Worm (Caenorhabditis elegans) whole organism, early embryonic: ENCODE measurements around the gene str-260.

Experiments
- F13C5.2 ChIP-seq: sonication (generic microtip); optimal IDR thresholded peaks from 2 replicates; lab custom pipeline; 2017; ENCODE audit warnings: mild to moderate bottlenecking, missing genetic modification characterization, inconsistent platforms, missing compliant biosample characterization
- aly-1 ChIP-seq: sonication (generic microtip); optimal IDR thresholded peaks from 2 replicates; lab custom pipeline; 2016; ENCODE audit warnings: missing genetic modification characterization, missing compliant biosample characterization
- ama-1 ChIP-seq: fragments of 150-350 bp; optimal IDR thresholded peaks from 2 replicates; lab custom pipeline; 2014
- ceh-36 ChIP-seq: sonication (generic microtip); optimal IDR thresholded peaks from 2 replicates; lab custom pipeline; 2016; ENCODE audit warnings: missing genetic modification characterization, inconsistent platforms, missing compliant biosample characterization
- ets-7 ChIP-seq: sonication (generic microtip); optimal IDR thresholded peaks from 2 replicates; lab custom pipeline; 2016; ENCODE audit warnings: missing genotype, missing genetic modification characterization, missing compliant biosample characterization
- flt-1 ChIP-seq: fragments of 200-800 bp; sonication (Bioruptor generic); IDR thresholded peaks from 2 replicates; pipeline ENCODE4 v1.3.6; 2022; ENCODE audit warnings: missing genetic modification characterization, missing compliant biosample characterization
- hmg-4 ChIP-seq: fragments of 200-800 bp; sonication (Bioruptor generic); optimal IDR thresholded peaks from 2 replicates; lab custom pipeline; 2018; ENCODE audit warnings: mild to moderate bottlenecking, missing genetic modification characterization, missing compliant biosample characterization
- hnd-1 ChIP-seq: sonication (generic microtip); optimal IDR thresholded peaks from 2 replicates; lab custom pipeline; 2016; ENCODE audit warnings: missing genetic modification characterization, missing compliant biosample characterization
- pes-1 ChIP-seq: fragments of 200-800 bp; sonication (Bioruptor generic); IDR thresholded peaks from 2 replicates; pipeline ENCODE4 v1.3.6; 2022; ENCODE audit warnings: missing genetic modification reagents, missing genetic modification characterization, missing compliant biosample characterization
- scrt-1 ChIP-seq: fragments of 200-800 bp; sonication (Bioruptor generic); IDR thresholded peaks from 2 replicates; pipeline ENCODE4 v1.3.6; 2022; ENCODE audit warnings: missing genetic modification characterization, missing compliant biosample characterization
- sea-1 ChIP-seq: fragments of 200-800 bp; sonication (Bioruptor generic); conservative IDR thresholded peaks from 2 replicates; pipeline ENCODE4 v1.3.6; 2022; ENCODE audit warnings: missing genetic modification characterization, missing compliant biosample characterization
- tbx-11 ChIP-seq: fragments of 200-800 bp; sonication (Bioruptor generic); IDR thresholded peaks from 2 replicates; pipeline ENCODE4 v1.3.6; 2022; ENCODE audit warnings: missing genetic modification characterization, missing compliant biosample characterization
- tbx-37 ChIP-seq: fragments of 200-800 bp; sonication (Bioruptor generic); conservative IDR thresholded peaks from 2 replicates; pipeline ENCODE4 v1.3.6; 2022; ENCODE audit warnings: missing genetic modification reagents, missing genetic modification characterization, missing compliant biosample characterization
- tra-4 ChIP-seq: sonication (generic microtip); optimal IDR thresholded peaks from 2 replicates; lab custom pipeline; 2017; ENCODE audit warnings: missing genetic modification characterization, missing compliant biosample characterization

- TF ChIP-seq ama-1 (lab: Kevin White, UChicago) (no peak), scrt-1 (GFP tag; lab: Robert Waterston, UW) (no peak), aly-1 (no peak), tbx-37 (GFP tag; lab: Robert Waterston, UW) (no peak), sea-1 (GFP tag; lab: Robert Waterston, UW) (no peak), pes-1 (no peak), hmg-4 (GFP tag; lab: Kevin White, UChicago) (no peak), tra-4 (tag; lab: Kevin White, UChicago) (no peak), hnd-1 (tag; lab: Kevin White, UChicago) (no peak), ets-7 (tag; lab: Kevin White, UChicago) (no peak), F13C5.2 (tag; lab: Kevin White, UChicago) (no peak), flt-1 (GFP tag; lab: Robert Waterston, UW) (no peak), tbx-11 (GFP tag; lab: Robert Waterston, UW) (no peak), ceh-36 (no peak)
These were observed 52.8 kb downstream of the str-260 start for ce11 chrV:3579795-3580194.
